Worm (Caenorhabditis elegans): ENCODE results near the gene Y97E10AR.4.

Gene Y97E10AR.4

DNA sequence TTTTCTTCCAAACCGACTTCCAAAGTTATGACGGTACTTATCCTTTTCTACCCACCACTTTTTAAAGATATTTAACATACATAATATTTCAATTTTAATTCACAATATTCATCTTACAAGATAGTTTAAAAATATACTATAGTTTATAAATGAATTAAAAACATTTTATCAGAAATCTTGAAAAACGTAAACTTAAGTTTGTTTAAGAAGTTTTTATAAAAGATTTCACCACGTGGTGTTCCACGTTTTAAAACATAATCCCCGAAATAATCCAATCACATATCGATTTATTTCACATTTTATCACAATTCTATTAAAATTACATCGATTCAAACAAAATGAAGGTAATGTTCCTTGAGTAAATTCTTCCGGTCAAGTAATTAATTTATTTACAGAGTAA, 36.7 kb upstream of the Y97E10AR.4 start, which contains the start of gene ZC513.3:
TSS of gene ZC513.3 (plus strand) at position 301 of the 400 bp plus-strand sequence.
- TF ChIP-seq ceh-40 (GFP tag; IDR thresholded peaks at IDR 0.05) (no peak), unc-130 (GFP tag; optimal IDR thresholded peaks at IDR 0.05) (no peak), lin-54 (GFP tag; optimal IDR thresholded peaks at IDR 0.05) (no peak), ztf-26 (tag; optimal IDR thresholded peaks at IDR 0.05) (no peak), hlh-12 (tag; optimal IDR thresholded peaks at IDR 0.05) (no peak), egl-18 (GFP tag; IDR thresholded peaks at IDR 0.05) (no peak), Y67H2A.10 (GFP tag; conservative IDR thresholded peaks at IDR 0.05) (no peak), F49E8.2 (tag; optimal IDR thresholded peaks at IDR 0.05; ENCODE audit: insufficient read depth) (no peak), lin-35 (GFP tag; optimal IDR thresholded peaks at IDR 0.05) (no peak), pha-4 (tag; optimal IDR thresholded peaks at IDR 0.05) (no peak), akir-1 (GFP tag; optimal IDR thresholded peaks at IDR 0.05) (no peak), fkh-3 (tag; optimal IDR thresholded peaks at IDR 0.05) (no peak), ztf-18 (tag; optimal IDR thresholded peaks at IDR 0.05) (no peak), nhr-90 (tag; optimal IDR thresholded peaks at IDR 0.05) (no peak), ztf-28 (GFP tag; IDR thresholded peaks at IDR 0.05) (no peak), hrde-1 (tag; optimal IDR thresholded peaks at IDR 0.05; ENCODE audit: borderline replicate concordance) (no peak)

DNA sequence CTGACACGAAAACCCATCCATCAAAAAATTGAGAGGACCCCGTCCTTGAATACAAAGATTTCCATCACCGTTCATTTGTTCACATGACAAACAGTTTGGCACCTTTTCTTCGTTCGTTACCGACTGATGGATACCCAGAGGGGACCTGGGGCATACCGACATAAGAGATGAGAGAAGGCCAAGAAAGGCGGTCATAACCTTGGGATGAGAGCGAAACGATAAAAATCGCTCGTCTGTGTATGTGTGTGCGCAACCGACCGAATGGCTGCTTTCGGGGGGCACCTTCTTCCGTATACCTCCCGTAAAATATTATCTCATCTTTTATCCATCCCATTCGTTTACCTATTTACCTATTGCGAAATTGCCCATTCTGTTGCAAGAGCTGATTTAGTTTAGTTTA, 34.9 kb upstream of the Y97E10AR.4 start:
- TF ChIP-seq madf-6 (GFP tag; IDR thresholded peaks at IDR 0.05), result no peak
- no peak for TF ChIP-seq mxl-1 (tag; optimal IDR thresholded peaks at IDR 0.05)
- no peak for TF ChIP-seq lir-1 (GFP tag; conservative IDR thresholded peaks at IDR 0.05)
- TF ChIP-seq F55B11.4 (tag; optimal IDR thresholded peaks at IDR 0.05; ENCODE audit: borderline replicate concordance, insufficient read depth), result no peak
- TF ChIP-seq hrde-1 (tag; optimal IDR thresholded peaks at IDR 0.05; ENCODE audit: borderline replicate concordance), result no peak
- TF ChIP-seq ztf-22 (GFP tag; optimal IDR thresholded peaks at IDR 0.05), result no peak

DNA sequence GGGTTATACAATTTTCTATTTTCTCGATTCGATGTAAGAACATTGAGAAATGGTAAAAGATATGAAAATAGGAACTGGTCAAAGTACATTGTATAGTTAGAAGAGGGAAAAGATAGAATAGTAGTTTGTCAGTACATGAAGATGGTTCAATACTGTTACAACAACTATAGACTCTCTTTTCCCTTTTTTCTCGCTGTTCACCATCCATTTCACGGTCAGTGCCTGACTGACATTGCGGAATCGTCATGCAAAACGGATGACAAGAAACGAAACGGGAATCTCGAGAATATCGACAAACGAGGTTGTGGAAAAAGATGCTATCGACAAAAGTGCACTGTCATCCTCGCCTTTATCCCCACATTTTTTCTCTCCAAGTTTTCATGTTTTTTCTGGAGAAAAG, 33.6 kb upstream of the Y97E10AR.4 start:
- TF ChIP-seq Y53G8AR.9 (GFP tag; conservative IDR thresholded peaks at IDR 0.05), result no peak
- no peak for TF ChIP-seq T07F8.4 (tag; optimal IDR thresholded peaks at IDR 0.05)
- no peak for TF ChIP-seq F52B5.7 (tag; optimal IDR thresholded peaks at IDR 0.05)
- no peak for TF ChIP-seq B0019.2 (GFP tag; conservative IDR thresholded peaks at IDR 0.05)
- TF ChIP-seq F10E7.11 (tag; optimal IDR thresholded peaks at IDR 0.05), result no peak
- no peak for TF ChIP-seq C06A6.2 (GFP tag; conservative IDR thresholded peaks at IDR 0.05)
- no peak for TF ChIP-seq him-1 (tag; optimal IDR thresholded peaks at IDR 0.05)
- no peak for TF ChIP-seq D2030.7 (GFP tag; IDR thresholded peaks at IDR 0.05)
- TF ChIP-seq K11D2.4 (GFP tag; IDR thresholded peaks at IDR 0.05), result no peak
- TF ChIP-seq ztf-25 (GFP tag; IDR thresholded peaks at IDR 0.05), result no peak

DNA sequence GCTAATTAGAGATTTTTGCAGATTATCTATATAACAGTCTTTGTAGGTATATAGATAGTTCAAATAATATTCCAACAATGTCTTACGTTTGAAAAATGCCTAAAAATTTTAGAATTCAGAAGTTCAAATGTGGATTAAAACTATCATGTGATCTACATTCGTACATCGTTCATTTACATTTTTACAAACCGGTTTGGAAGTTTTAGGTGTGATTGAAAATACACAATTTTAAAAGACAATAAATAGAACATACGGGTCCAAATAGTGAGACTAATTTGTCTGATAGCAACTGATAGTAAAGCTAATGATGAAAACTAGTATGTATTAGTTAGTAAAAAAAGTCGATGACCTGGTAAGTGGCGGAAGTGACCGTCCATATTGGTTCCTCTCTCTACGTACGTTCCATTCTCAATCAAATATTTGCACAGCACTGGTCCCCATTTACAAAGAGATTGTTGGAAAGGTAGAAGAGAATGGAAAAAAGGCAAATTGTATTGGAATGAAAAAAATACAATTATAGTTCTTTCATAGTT, 31.4 kb upstream of the Y97E10AR.4 start:
- no peak for TF ChIP-seq Y53F4B.3 (GFP tag; IDR thresholded peaks at IDR 0.05)
